Fruit fly (Drosophila melanogaster) whole organism, embryonic: Measurements from ENCODE around the gene CG13124.

Experiments used
- CG12104 ChIP-seq: fragments of 200-800 bp; sonication (Bioruptor generic); optimal IDR thresholded peaks from 3 replicates; lab custom pipeline; 2016; ENCODE audit warnings: missing biosample characterization, missing genetic modification characterization
- CG12659 ChIP-seq: fragments of 200-800 bp; sonication (Bioruptor generic); optimal IDR thresholded peaks from 3 replicates; lab custom pipeline; 2017; ENCODE audit warnings: mild to moderate bottlenecking, missing biosample characterization, missing genetic modification reagents, missing genetic modification characterization
- CG14667 ChIP-seq: fragments of 200-800 bp; sonication (Bioruptor generic); IDR thresholded peaks from 2 replicates; pipeline ENCODE4 v1.3.6; 2022; ENCODE audit warnings: missing biosample characterization, missing genetic modification characterization
- CG1647 ChIP-seq: fragments of 200-800 bp; sonication (Bioruptor generic); optimal IDR thresholded peaks from 3 replicates; lab custom pipeline; 2016; ENCODE audit warnings: missing biosample characterization, missing genetic modification characterization
- CG1832 ChIP-seq: fragments of 200-800 bp; sonication (Bioruptor generic); optimal IDR thresholded peaks from 2 replicates; lab custom pipeline; 2017; ENCODE audit warnings: missing biosample characterization, mild to moderate bottlenecking, missing genetic modification characterization, inconsistent platforms
- CG2199 ChIP-seq: fragments of 200-800 bp; sonication (Bioruptor generic); IDR thresholded peaks from 3 replicates; pipeline ENCODE4 v1.3.6; 2022; ENCODE audit warnings: missing biosample characterization, missing genetic modification characterization
- CG2889 ChIP-seq: fragments of 200-800 bp; sonication (Bioruptor generic); IDR thresholded peaks from 3 replicates; pipeline ENCODE4 v1.3.6; 2022; ENCODE audit warnings: missing biosample characterization, missing genetic modification characterization
- CG30020 ChIP-seq: fragments of 200-800 bp; optimal IDR thresholded peaks from 2 replicates; lab custom pipeline; 2019; ENCODE audit warnings: missing biosample characterization, mild to moderate bottlenecking, missing genetic modification characterization, moderate library complexity
- CG3065 ChIP-seq: fragments of 200-800 bp; sonication (Bioruptor generic); optimal IDR thresholded peaks from 2 replicates; lab custom pipeline; 2016; ENCODE audit warnings: missing biosample characterization, missing genetic modification characterization
- CG31365 ChIP-seq: fragments of 200-800 bp; sonication (Bioruptor generic); optimal IDR thresholded peaks from 2 replicates; lab custom pipeline; 2018; ENCODE audit warnings: missing biosample characterization, mild to moderate bottlenecking, missing genetic modification characterization
- CG3163 ChIP-seq: fragments of 200-800 bp; sonication (Bioruptor generic); optimal IDR thresholded peaks from 3 replicates; lab custom pipeline; 2016; ENCODE audit warnings: missing biosample characterization, missing genetic modification characterization
- CG3847 ChIP-seq: fragments of 200-800 bp; sonication (Bioruptor generic); IDR thresholded peaks from 2 replicates; pipeline ENCODE4 v1.3.6; 2022; ENCODE audit warnings: missing biosample characterization, missing genetic modification characterization
- CG4424 ChIP-seq: fragments of 200-800 bp; sonication (Bioruptor generic); optimal IDR thresholded peaks from 3 replicates; lab custom pipeline; 2016; ENCODE audit warnings: missing biosample characterization, missing genetic modification characterization
- CG7928 ChIP-seq: fragments of 200-800 bp; sonication (Bioruptor generic); optimal IDR thresholded peaks from 2 replicates; lab custom pipeline; 2017; ENCODE audit warnings: missing biosample characterization, mild to moderate bottlenecking, missing genetic modification characterization
- CG7987 ChIP-seq: fragments of 200-800 bp; sonication (Bioruptor generic); optimal IDR thresholded peaks from 2 replicates; lab custom pipeline; 2018; ENCODE audit warnings: missing biosample characterization, mild to moderate bottlenecking, missing genetic modification characterization, moderate library complexity
- CG8290 ChIP-seq, 3 experiments: fragments of 200-800 bp; sonication (Bioruptor generic); optimal IDR thresholded peaks; 2 replicates each; lab custom pipeline; 2016 to 2019; ENCODE audit warnings: missing biosample characterization in 3 of 3, missing genetic modification characterization in 3 of 3, mild to moderate bottlenecking in 2 of 3, moderate library complexity in 1 of 3
- CG8478 ChIP-seq: fragments of >200 bp; optimal IDR thresholded peaks from 2 replicates; lab custom pipeline; 2018
- CTCF ChIP-seq: fragments of 200-800 bp; sonication (Bioruptor generic); optimal IDR thresholded peaks from 2 replicates; lab custom pipeline; 2017; ENCODE audit warnings: missing biosample characterization, mild to moderate bottlenecking, missing genetic modification characterization, moderate library complexity
- CkIIα-i1 ChIP-seq: fragments of 200-800 bp; sonication (Bioruptor generic); IDR thresholded peaks from 2 replicates; pipeline ENCODE4 v1.3.6; 2022; ENCODE audit warnings: missing biosample characterization, missing genetic modification characterization
- Doc2 ChIP-seq: fragments of 200-800 bp; sonication (Bioruptor generic); IDR thresholded peaks from 2 replicates; pipeline ENCODE4 v1.3.6; 2022; ENCODE audit warnings: missing biosample characterization, missing genetic modification characterization
- Dp ChIP-seq: fragments of 200-800 bp; sonication (Bioruptor generic); optimal IDR thresholded peaks from 2 replicates; lab custom pipeline; 2018; ENCODE audit warnings: missing biosample characterization, mild to moderate bottlenecking, missing genetic modification characterization, moderate library complexity
- Drgx ChIP-seq: fragments of 200-800 bp; sonication (Bioruptor generic); IDR thresholded peaks from 2 replicates; pipeline ENCODE4 v1.3.6; 2022; ENCODE audit warnings: missing biosample characterization, missing genetic modification characterization
- Fer1 ChIP-seq: fragments of 200-800 bp; sonication (Bioruptor generic); optimal IDR thresholded peaks from 2 replicates; lab custom pipeline; 2017; ENCODE audit warnings: missing biosample characterization, mild to moderate bottlenecking, missing genetic modification characterization
- Gug ChIP-seq: fragments of 200-800 bp; sonication (Bioruptor generic); IDR thresholded peaks from 4 replicates; pipeline ENCODE4 v1.3.6; 2022; ENCODE audit warnings: missing biosample characterization, missing genetic modification characterization
- H15 ChIP-seq: fragments of 200-800 bp; sonication (Bioruptor generic); IDR thresholded peaks from 3 replicates; pipeline ENCODE4 v1.3.6; 2022; ENCODE audit warnings: missing biosample characterization, missing genetic modification characterization
- HLHmδ ChIP-seq: fragments of 200-800 bp; sonication (Bioruptor generic); optimal IDR thresholded peaks from 2 replicates; lab custom pipeline; 2018; ENCODE audit warnings: missing biosample characterization, mild to moderate bottlenecking, missing genetic modification characterization, moderate library complexity
- Hand ChIP-seq: fragments of 200-800 bp; sonication (Bioruptor generic); optimal IDR thresholded peaks from 2 replicates; lab custom pipeline; 2017; ENCODE audit warnings: mild to moderate bottlenecking, missing biosample characterization, missing genetic modification reagents, missing genetic modification characterization
- HmgZ ChIP-seq: fragments of 200-800 bp; sonication (Bioruptor generic); optimal IDR thresholded peaks from 2 replicates; lab custom pipeline; 2018; ENCODE audit warnings: missing biosample characterization, mild to moderate bottlenecking, missing genetic modification characterization
- NFAT ChIP-seq: fragments of 200-800 bp; sonication (Bioruptor generic); IDR thresholded peaks from 2 replicates; pipeline ENCODE4 v1.3.6; 2022; ENCODE audit warnings: missing biosample characterization, missing genetic modification characterization
- Poxn ChIP-seq: fragments of 200-800 bp; sonication (Bioruptor generic); IDR thresholded peaks from 2 replicates; pipeline ENCODE4 v1.3.6; 2022; ENCODE audit warnings: missing biosample characterization, missing genetic modification characterization
- Scr ChIP-seq: fragments of 200-800 bp; sonication (Bioruptor generic); IDR thresholded peaks from 2 replicates; pipeline ENCODE4 v1.3.6; 2022; ENCODE audit warnings: missing biosample characterization, missing genetic modification characterization; ENCODE audit not compliant: partially characterized antibody
- bbx ChIP-seq: fragments of 200-800 bp; sonication (Bioruptor generic); IDR thresholded peaks from 2 replicates; pipeline ENCODE4 v1.3.6; 2022; ENCODE audit warnings: missing biosample characterization, missing genetic modification characterization; ENCODE audit not compliant: partially characterized antibody
- bsh ChIP-seq, 2 experiments: fragments of 200-800 bp; sonication (Bioruptor generic); optimal IDR thresholded peaks; 2 replicates each; lab custom pipeline; 2017 to 2018; ENCODE audit warnings: mild to moderate bottlenecking in 2 of 2, missing biosample characterization in 2 of 2, missing genetic modification characterization in 2 of 2, moderate library complexity in 1 of 2
- cas ChIP-seq: fragments of 200-800 bp; sonication (Bioruptor generic); IDR thresholded peaks from 2 replicates; pipeline ENCODE4 v1.3.6; 2022; ENCODE audit warnings: missing biosample characterization, missing genetic modification characterization
- ci ChIP-seq: fragments of 200-800 bp; sonication (Bioruptor generic); IDR thresholded peaks from 3 replicates; pipeline ENCODE4 v1.3.6; 2022; ENCODE audit warnings: missing biosample characterization, missing genetic modification characterization
- da ChIP-seq: fragments of 200-800 bp; sonication (Bioruptor generic); optimal IDR thresholded peaks from 2 replicates; lab custom pipeline; 2016; ENCODE audit warnings: missing biosample characterization, missing genetic modification characterization
- dmrt11E ChIP-seq: fragments of 200-800 bp; sonication (Bioruptor generic); optimal IDR thresholded peaks from 3 replicates; lab custom pipeline; 2018; ENCODE audit warnings: missing biosample characterization, mild to moderate bottlenecking, missing genetic modification characterization, moderate library complexity
- ewg ChIP-seq: fragments of 200-800 bp; sonication (Bioruptor generic); optimal IDR thresholded peaks from 3 replicates; lab custom pipeline; 2017; ENCODE audit warnings: mild to moderate bottlenecking, missing biosample characterization, missing genetic modification reagents, missing genetic modification characterization
- ftz-f1 ChIP-seq: fragments of 200-800 bp; sonication (Bioruptor generic); optimal IDR thresholded peaks from 2 replicates; lab custom pipeline; 2016; ENCODE audit warnings: missing biosample characterization, missing genetic modification characterization
- grn ChIP-seq: fragments of 200-800 bp; sonication (Bioruptor generic); optimal IDR thresholded peaks from 3 replicates; lab custom pipeline; 2017; ENCODE audit warnings: missing biosample characterization, missing genetic modification characterization
- mirr ChIP-seq: fragments of 200-800 bp; sonication (Bioruptor generic); optimal IDR thresholded peaks from 3 replicates; lab custom pipeline; 2018; ENCODE audit warnings: missing biosample characterization, mild to moderate bottlenecking, missing genetic modification characterization
- nmo ChIP-seq: fragments of 200-800 bp; sonication (Bioruptor generic); optimal IDR thresholded peaks from 2 replicates; lab custom pipeline; 2018; ENCODE audit warnings: missing biosample characterization, mild to moderate bottlenecking, missing genetic modification characterization, moderate library complexity
- oc ChIP-seq: fragments of 200-800 bp; sonication (Bioruptor generic); optimal IDR thresholded peaks from 2 replicates; lab custom pipeline; 2018; ENCODE audit warnings: missing biosample characterization, mild to moderate bottlenecking, missing genetic modification characterization, moderate library complexity
- otp ChIP-seq: fragments of 200-800 bp; sonication (Bioruptor generic); IDR thresholded peaks from 3 replicates; pipeline ENCODE4, ENCODE4 v1.3.6; 2022; ENCODE audit warnings: missing biosample characterization, missing genetic modification characterization
- pita ChIP-seq: fragments of 200-800 bp; sonication (Bioruptor generic); optimal IDR thresholded peaks from 2 replicates; lab custom pipeline; 2017; ENCODE audit warnings: missing biosample characterization, mild to moderate bottlenecking, missing genetic modification characterization
- pzg ChIP-seq: fragments of 200-800 bp; sonication (Bioruptor generic); optimal IDR thresholded peaks from 3 replicates; lab custom pipeline; 2018; ENCODE audit warnings: missing biosample characterization, mild to moderate bottlenecking, missing genetic modification characterization, moderate library complexity
- sens ChIP-seq: fragments of 200-800 bp; sonication (Bioruptor generic); peaks from one replicate; lab custom pipeline; 2016; ENCODE audit warnings: missing biosample characterization, missing genetic modification characterization
- shn ChIP-seq: fragments of 200-800 bp; sonication (Bioruptor generic); optimal IDR thresholded peaks from 3 replicates; lab custom pipeline; 2016; ENCODE audit warnings: missing biosample characterization, missing genetic modification characterization
- slp2 ChIP-seq: fragments of 200-800 bp; sonication (Bioruptor generic); optimal IDR thresholded peaks from 2 replicates; lab custom pipeline; 2016; ENCODE audit warnings: missing biosample characterization, missing genetic modification characterization
- stwl ChIP-seq: fragments of 200-800 bp; sonication (Bioruptor generic); optimal IDR thresholded peaks from 3 replicates; lab custom pipeline; 2018; ENCODE audit warnings: missing biosample characterization, mild to moderate bottlenecking, missing genetic modification characterization, moderate library complexity
- wek ChIP-seq: fragments of 200-800 bp; sonication (Bioruptor generic); optimal IDR thresholded peaks from 3 replicates; lab custom pipeline; 2018; ENCODE audit warnings: missing biosample characterization, mild to moderate bottlenecking, missing genetic modification characterization, moderate library complexity

CG13124 gene

dm6 chr2L:9912570-9913260 is 4.3 kb upstream of the CG13124 start, which contains the start of the genes Etl1 and Srp54 (continued):
- TF ChIP-seq Hand (no peak), CG14667 (GFP tag; lab: Robert Waterston, UW) (no peak), shn (no peak), Scr (GFP tag; lab: Robert Waterston, UW) (peak; percentile 35), CG2889 (GFP tag; lab: Robert Waterston, UW) (no peak), nmo (GFP tag; lab: Kevin White, UChicago) (peak; percentile 42), CkIIα-i1 (GFP tag; lab: Robert Waterston, UW) (no peak), oc (tag; lab: Kevin White, UChicago) (no peak), otp (GFP tag; lab: Robert Waterston, UW) (no peak), CG30020 (peak; percentile 56), CG7928 (GFP tag; lab: Kevin White, UChicago) (no peak), Poxn (no peak), NFAT (GFP tag; lab: Robert Waterston, UW) (no peak), grn (GFP tag; lab: Kevin White, UChicago) (no peak), CG1832 (GFP tag; lab: Kevin White, UChicago) (no peak), bsh (GFP tag; optimal IDR thresholded peaks at IDR 0.05; lab: Kevin White, UChicago) (no peak), pita (GFP tag; lab: Kevin White, UChicago) (no peak), bbx (GFP tag; lab: Robert Waterston, UW) (0 out of 2 replicates have a peak, but pooled peaks have one; percentile 28), H15 (GFP tag; lab: Robert Waterston, UW) (no peak), CG1647 (GFP tag; lab: Kevin White, UChicago) (no peak), wek (GFP tag; lab: Kevin White, UChicago) (no peak), slp2 (GFP tag; lab: Kevin White, UChicago) (no peak), CG12104 (GFP tag; lab: Kevin White, UChicago) (no peak), Fer1 (GFP tag; lab: Kevin White, UChicago) (no peak), dmrt11E (tag; lab: Kevin White, UChicago) (no peak), sens (GFP tag; lab: Kevin White, UChicago) (peak; percentile 76), Gug (GFP tag; lab: Robert Waterston, UW) (peak; percentile 39; the same call in 2 of the 4 replicates), ewg (GFP tag; lab: Kevin White, UChicago) (no peak), CG3163 (GFP tag; lab: Kevin White, UChicago) (no peak), CG3847 (GFP tag; lab: Robert Waterston, UW) (peak; percentile 39; the same call in 1 of the 2 replicates), da (GFP tag; lab: Kevin White, UChicago) (no peak), CG2199 (GFP tag; lab: Robert Waterston, UW) (no peak), Drgx (no peak), HLHmδ (GFP tag; lab: Kevin White, UChicago) (no peak), CG31365 (tag; lab: Kevin White, UChicago) (no peak), CG12659 (peak; percentile 60), pzg (peak; percentile 43), CG3065 (GFP tag; lab: Kevin White, UChicago) (no peak), ftz-f1 (GFP tag; lab: Kevin White, UChicago) (no peak), mirr (GFP tag; lab: Kevin White, UChicago) (no peak), cas (GFP tag; lab: Robert Waterston, UW) (no peak), CG7987 (no peak), CG8290 (GFP tag; optimal IDR thresholded peaks at IDR 0.05; lab: Kevin White, UChicago) (peak; percentile 10), CG8290 (tag; optimal IDR thresholded peaks at IDR 0.05; lab: Kevin White, UChicago) (no peak), Doc2 (GFP tag; lab: Robert Waterston, UW) (no peak), CG4424 (GFP tag; lab: Kevin White, UChicago) (peak; percentile 2), Dp (GFP tag; lab: Kevin White, UChicago) (peak; percentile 77), ci (no peak), CG8478 (lab: Kevin White, UChicago) (no peak), CTCF (peak; percentile 3), stwl (tag; lab: Kevin White, UChicago) (peak; percentile 71), HmgZ (no peak)
